Worm (Caenorhabditis elegans) whole organism, midembryonic: ENCODE measurements around the gene F36D4.1.

Experiments used
- T22C8.4 ChIP-seq: fragments of 200-800 bp; sonication (Bioruptor generic); IDR thresholded peaks from 2 replicates; pipeline ENCODE4 v1.3.6; 2022; ENCODE audit warnings: missing genetic modification characterization, missing compliant biosample characterization
- cog-1 ChIP-seq: sonication (generic microtip); optimal IDR thresholded peaks from 2 replicates; lab custom pipeline; 2016; ENCODE audit warnings: missing genetic modification characterization, missing compliant biosample characterization
- flt-1 ChIP-seq: fragments of 200-800 bp; sonication (Bioruptor generic); IDR thresholded peaks from 2 replicates; pipeline ENCODE4 v1.3.6; 2022; ENCODE audit warnings: missing genetic modification characterization, missing compliant biosample characterization
- klf-2 ChIP-seq: fragments of 200-800 bp; sonication (Bioruptor generic); conservative IDR thresholded peaks from 2 replicates; pipeline ENCODE4 v1.3.6; 2022; ENCODE audit warnings: missing genetic modification reagents, missing genetic modification characterization, missing compliant biosample characterization
- med-1 ChIP-seq: sonication (generic microtip); optimal IDR thresholded peaks from 2 replicates; lab custom pipeline; 2017; ENCODE audit warnings: missing genetic modification characterization, mild to moderate bottlenecking, missing compliant biosample characterization, antibody characterized with exemption, missing genetic modification reagents; ENCODE audit not compliant: insufficient read depth
- tab-1 ChIP-seq: fragments of 200-800 bp; sonication (Bioruptor generic); IDR thresholded peaks from 2 replicates; pipeline ENCODE4 v1.3.6; 2022; ENCODE audit warnings: missing genetic modification characterization, missing compliant biosample characterization

ce11 chrV:9381846-9382363, 34.8 kb upstream of the F36D4.1 start, which contains the start of gene E02C12.12:
- TF ChIP-seq med-1 (GFP tag; lab: Kevin White, UChicago) (no peak), cog-1 (tag; lab: Kevin White, UChicago) (no peak), tab-1 (GFP tag; lab: Robert Waterston, UW) (no peak), klf-2 (GFP tag; lab: Robert Waterston, UW) (no peak), T22C8.4 (GFP tag; lab: Robert Waterston, UW) (no peak), flt-1 (GFP tag; lab: Robert Waterston, UW) (no peak)
